Worm (Caenorhabditis elegans): Measurements from ENCODE around the gene pgp-13.

- TF ChIP-seq nhr-76 (tag; optimal IDR thresholded peaks at IDR 0.05) (no peak), ztf-11 (tag; optimal IDR thresholded peaks at IDR 0.05) (no peak), mdl-1 (tag; optimal IDR thresholded peaks at IDR 0.05) (no peak), nhr-11 (tag; optimal IDR thresholded peaks at IDR 0.05) (no peak), ceh-9 (tag; optimal IDR thresholded peaks at IDR 0.05) (no peak), nhr-77 (tag; optimal IDR thresholded peaks at IDR 0.05) (no peak), unc-62 (GFP tag; optimal IDR thresholded peaks at IDR 0.05) (no peak), ZK546.5 (tag; optimal IDR thresholded peaks at IDR 0.05) (no peak), elt-1 (tag; optimal IDR thresholded peaks at IDR 0.05) (no peak), pha-4 (tag; optimal IDR thresholded peaks at IDR 0.05) (no peak), daf-12 (tag; optimal IDR thresholded peaks at IDR 0.05) (no peak), nhr-25 (tag; optimal IDR thresholded peaks at IDR 0.05) (no peak)
Observed at ce11 chrX:12781712-12782444, 43.3 kb downstream of the pgp-13 start, which contains the start of gene alh-13.

Data from whole organism, L3 larva.